Fruit fly (Drosophila melanogaster) whole organism, embryonic: ENCODE results near the gene CG34267.

Experiments
- CG34224 ChIP-seq: fragments of 200-800 bp; sonication (Bioruptor generic); IDR thresholded peaks from 3 replicates; pipeline ENCODE4 v1.3.6; 2022; ENCODE audit warnings: missing biosample characterization, missing genetic modification characterization; ENCODE audit not compliant: partially characterized antibody
- CG4730 ChIP-seq: fragments of 200-800 bp; sonication (Bioruptor generic); IDR thresholded peaks from 2 replicates; pipeline ENCODE4 v1.3.6; 2022; ENCODE audit warnings: missing biosample characterization, missing genetic modification characterization
- CG6813 ChIP-seq: fragments of 200-800 bp; sonication (Bioruptor generic); optimal IDR thresholded peaks from 2 replicates; lab custom pipeline; 2017; ENCODE audit warnings: missing biosample characterization, missing genetic modification characterization, mild to moderate bottlenecking, moderate library complexity, missing genetic modification reagents
- Dfd ChIP-seq, 2 experiments: fragments of >200 bp; optimal IDR thresholded peaks; 2 replicates each; lab custom pipeline; 2017; ENCODE audit warnings: missing biosample characterization in 2 of 2, missing genetic modification characterization in 2 of 2
- Sin3A ChIP-seq: fragments of >200 bp; optimal IDR thresholded peaks from 2 replicates; lab custom pipeline; 2018
- dm ChIP-seq: fragments of 200-800 bp; sonication (Bioruptor generic); optimal IDR thresholded peaks from 3 replicates; lab custom pipeline; 2016; ENCODE audit warnings: missing biosample characterization, missing genetic modification characterization
- fd3F ChIP-seq: fragments of 200-800 bp; sonication (Bioruptor generic); optimal IDR thresholded peaks from 2 replicates; lab custom pipeline; 2018; ENCODE audit warnings: missing biosample characterization, mild to moderate bottlenecking, missing genetic modification characterization, moderate library complexity
- trh ChIP-seq: fragments of 200-800 bp; sonication (Bioruptor generic); optimal IDR thresholded peaks from 2 replicates; lab custom pipeline; 2016; ENCODE audit warnings: missing biosample characterization, missing genetic modification characterization
- usp ChIP-seq: fragments of >200 bp; optimal IDR thresholded peaks from 2 replicates; lab custom pipeline; 2017; ENCODE audit warnings: missing biosample characterization, missing genetic modification characterization

DNA sequence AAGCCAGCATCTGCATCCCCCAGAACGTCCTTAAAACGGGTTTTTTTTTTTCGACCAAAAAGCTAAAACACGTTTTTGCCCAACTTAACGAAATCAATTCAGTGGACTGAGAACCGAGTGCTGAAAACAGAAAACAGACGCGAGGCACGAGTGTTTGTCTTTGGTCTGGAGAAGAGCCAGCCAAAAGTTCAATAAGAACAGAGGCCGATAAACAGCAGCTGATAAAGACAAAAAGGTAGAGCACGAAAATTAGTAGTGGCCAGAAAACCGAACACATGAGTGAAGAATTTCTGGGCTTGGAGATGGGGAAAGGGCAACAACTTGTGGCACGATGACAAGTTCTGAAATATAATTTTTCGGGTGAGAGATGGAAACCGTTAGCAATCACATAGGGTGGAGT, 12.1 kb downstream of the CG34267 start:
- TF ChIP-seq Dfd (GFP tag; optimal IDR thresholded peaks at IDR 0.05; lab: Kevin White, UChicago) (no peak), trh (GFP tag; lab: Kevin White, UChicago) (no peak), CG34224 (no peak), CG4730 (no peak), Sin3A (no peak), usp (GFP tag; lab: Kevin White, UChicago) (no peak), dm (GFP tag; lab: Kevin White, UChicago) (no peak), CG6813 (GFP tag; lab: Kevin White, UChicago) (no peak), fd3F (GFP tag; lab: Kevin White, UChicago) (no peak)
